Worm (Caenorhabditis elegans) whole organism, midembryonic: ENCODE results near the gene glc-4.

Experiments used
- flt-1 ChIP-seq: fragments of 200-800 bp; sonication (Bioruptor generic); IDR thresholded peaks from 2 replicates; pipeline ENCODE4 v1.3.6; 2022; ENCODE audit warnings: missing genetic modification characterization, missing compliant biosample characterization
- med-1 ChIP-seq: sonication (generic microtip); optimal IDR thresholded peaks from 2 replicates; lab custom pipeline; 2017; ENCODE audit warnings: missing genetic modification characterization, mild to moderate bottlenecking, missing compliant biosample characterization, antibody characterized with exemption, missing genetic modification reagents; ENCODE audit not compliant: insufficient read depth
- tab-1 ChIP-seq: fragments of 200-800 bp; sonication (Bioruptor generic); IDR thresholded peaks from 2 replicates; pipeline ENCODE4 v1.3.6; 2022; ENCODE audit warnings: missing genetic modification characterization, missing compliant biosample characterization
- ztf-29 ChIP-seq: fragments of 200-800 bp; sonication (Bioruptor generic); IDR thresholded peaks from 2 replicates; pipeline ENCODE4 v1.3.6; 2022; ENCODE audit warnings: missing genetic modification reagents, missing genetic modification characterization, missing compliant biosample characterization

ce11 chrII:7208184-7208583 lies 33.4 kb upstream of the glc-4 start, which contains the start of gene dhs-7:
- TF ChIP-seq med-1: no peak
- TF ChIP-seq tab-1 (GFP tag; lab: Robert Waterston, UW): no peak
- no peak for TF ChIP-seq ztf-29
- TF ChIP-seq flt-1 (GFP tag; lab: Robert Waterston, UW): no peak
